Worm (Caenorhabditis elegans) whole organism, young adult: ENCODE measurements around the gene F54H5.2.

Experiments
- atf-7 ChIP-seq: sonication (generic microtip); optimal IDR thresholded peaks from 2 replicates; lab custom pipeline; 2017; ENCODE audit warnings: mild to moderate bottlenecking, missing genetic modification characterization, missing compliant biosample characterization
- ceh-100 ChIP-seq: fragments of 200-800 bp; sonication (Bioruptor generic); IDR thresholded peaks from 2 replicates; pipeline ENCODE4 v1.3.6; 2022; ENCODE audit warnings: missing genetic modification reagents, missing genetic modification characterization, missing compliant biosample characterization
- dpff-1 ChIP-seq: sonication (generic microtip); optimal IDR thresholded peaks from 2 replicates; lab custom pipeline; 2017; ENCODE audit warnings: mild to moderate bottlenecking, missing genetic modification characterization, missing compliant biosample characterization
- efl-1 ChIP-seq: fragments of 150-350 bp; optimal IDR thresholded peaks from 2 replicates; lab custom pipeline; 2014; ENCODE audit warnings: missing biosample characterization, missing genetic modification reagents, missing genetic modification characterization
- lsl-1 ChIP-seq: fragments of 200-800 bp; sonication (Bioruptor generic); optimal IDR thresholded peaks from 2 replicates; lab custom pipeline; 2018; ENCODE audit warnings: mild to moderate bottlenecking, missing genetic modification characterization, moderate library complexity, missing compliant biosample characterization
- madf-3 ChIP-seq: fragments of 200-800 bp; sonication (Bioruptor generic); IDR thresholded peaks from 2 replicates; pipeline ENCODE4 v1.3.6; 2022; ENCODE audit warnings: missing genetic modification reagents, missing genetic modification characterization, missing compliant biosample characterization

- TF ChIP-seq ceh-100 (GFP tag; lab: Robert Waterston, UW) = peak; percentile 86
- peak; percentile 89 for TF ChIP-seq madf-3 (GFP tag; lab: Robert Waterston, UW)
- TF ChIP-seq atf-7 (tag; lab: Kevin White, UChicago) = peak; percentile 82
- peak; percentile 64 for TF ChIP-seq efl-1
- TF ChIP-seq lsl-1 (GFP tag; lab: Kevin White, UChicago) = peak; percentile 81
- no peak for TF ChIP-seq dpff-1
These were observed 38.5 kb upstream of the F54H5.2 start, which contains the start of gene icd-1 for ce11 chrII:6588605-6589292.
